Worm (Caenorhabditis elegans): Measurements from ENCODE around the gene R10H10.7.

ce11 chrIV:10381035-10381434 is 32.7 kb downstream of the R10H10.7 start:
- TF ChIP-seq ceh-13 (GFP tag; optimal IDR thresholded peaks at IDR 0.05) (no peak), hmg-4 (GFP tag; optimal IDR thresholded peaks at IDR 0.05) (no peak), ets-7 (tag; optimal IDR thresholded peaks at IDR 0.05) (no peak), ama-1 (optimal IDR thresholded peaks at IDR 0.05) (no peak), F13C5.2 (tag; optimal IDR thresholded peaks at IDR 0.05) (no peak), B0310.2 (tag; optimal IDR thresholded peaks at IDR 0.05) (no peak), flt-1 (GFP tag; IDR thresholded peaks at IDR 0.05) (no peak), sea-1 (GFP tag; conservative IDR thresholded peaks at IDR 0.05) (no peak), scrt-1 (GFP tag; IDR thresholded peaks at IDR 0.05) (no peak), tbx-11 (GFP tag; IDR thresholded peaks at IDR 0.05) (no peak), aly-1 (tag; optimal IDR thresholded peaks at IDR 0.05) (no peak), tra-4 (tag; optimal IDR thresholded peaks at IDR 0.05) (no peak), ceh-36 (tag; optimal IDR thresholded peaks at IDR 0.05) (no peak)

Data from whole organism, early embryonic.